Worm (Caenorhabditis elegans) whole organism, L2 larva: ENCODE measurements around the gene gsp-2.

Experiments
- C34F6.9 ChIP-seq: fragments of 150-350 bp; optimal IDR thresholded peaks from 2 replicates; lab custom pipeline; 2014; ENCODE audit warnings: missing biosample characterization, missing genetic modification characterization
- F13H6.1 ChIP-seq: sonication (generic microtip); optimal IDR thresholded peaks from 2 replicates; lab custom pipeline; 2016; ENCODE audit warnings: missing genetic modification characterization, missing compliant biosample characterization
- R02D3.7 ChIP-seq: fragments of 150-350 bp; optimal IDR thresholded peaks from 2 replicates; lab custom pipeline; 2014; ENCODE audit warnings: missing biosample characterization, missing genetic modification characterization
- Y55F3AM.14 ChIP-seq: fragments of 200-800 bp; sonication (Bioruptor generic); optimal IDR thresholded peaks from 2 replicates; lab custom pipeline; 2018; ENCODE audit warnings: mild to moderate bottlenecking, missing genetic modification characterization, missing compliant biosample characterization
- alr-1 ChIP-seq: fragments of 150-350 bp; optimal IDR thresholded peaks from 2 replicates; lab custom pipeline; 2014; ENCODE audit warnings: missing biosample characterization, missing genetic modification characterization
- aly-2 ChIP-seq: fragments of 150-350 bp; optimal IDR thresholded peaks from 2 replicates; lab custom pipeline; 2014; ENCODE audit warnings: missing biosample characterization, missing genetic modification characterization
- ama-1 ChIP-seq: fragments of 150-350 bp; optimal IDR thresholded peaks from 2 replicates; lab custom pipeline; 2018; ENCODE audit warnings: inconsistent platforms
- blmp-1 ChIP-seq: sonication (generic microtip); optimal IDR thresholded peaks from 2 replicates; lab custom pipeline; 2017; ENCODE audit warnings: missing genetic modification characterization, mild to moderate bottlenecking, missing compliant biosample characterization, antibody characterized with exemption, moderate library complexity; ENCODE audit not compliant: insufficient read depth
- ceh-16 ChIP-seq: fragments of 150-350 bp; optimal IDR thresholded peaks from 2 replicates; lab custom pipeline; 2014; ENCODE audit warnings: missing biosample characterization, missing genetic modification characterization
- ceh-82 ChIP-seq: fragments of 150-350 bp; optimal IDR thresholded peaks from 2 replicates; lab custom pipeline; 2014; ENCODE audit warnings: missing biosample characterization, missing genetic modification characterization
- crh-2 ChIP-seq: sonication (generic microtip); optimal IDR thresholded peaks from 2 replicates; lab custom pipeline; 2017; ENCODE audit warnings: missing biosample characterization, missing genetic modification characterization
- egl-27 ChIP-seq: sonication (generic microtip); optimal IDR thresholded peaks from 3 replicates; lab custom pipeline; 2017; ENCODE audit warnings: missing biosample characterization, missing genetic modification reagents, missing genetic modification characterization
- elt-1 ChIP-seq: fragments of 150-350 bp; optimal IDR thresholded peaks from 2 replicates; lab custom pipeline; 2014; ENCODE audit warnings: missing biosample characterization, missing genetic modification characterization
- fos-1 ChIP-seq: fragments of 150-350 bp; optimal IDR thresholded peaks from 2 replicates; lab custom pipeline; 2014; ENCODE audit warnings: missing biosample characterization, missing genetic modification characterization
- gmeb-1 ChIP-seq: fragments of 150-350 bp; optimal IDR thresholded peaks from 2 replicates; lab custom pipeline; 2014; ENCODE audit warnings: missing biosample characterization, missing genetic modification characterization
- lin-11 ChIP-seq: fragments of 150-350 bp; sonication (generic microtip); optimal IDR thresholded peaks from 2 replicates; lab custom pipeline; 2014; ENCODE audit warnings: missing biosample characterization, missing genetic modification characterization, inconsistent platforms, mixed read lengths
- lin-13 ChIP-seq: fragments of 150-350 bp; optimal IDR thresholded peaks from 2 replicates; lab custom pipeline; 2014; ENCODE audit warnings: missing biosample characterization, missing genetic modification reagents, missing genetic modification characterization
- lin-39 ChIP-seq: fragments of 150-350 bp; optimal IDR thresholded peaks from 2 replicates; lab custom pipeline; 2014; ENCODE audit warnings: missing biosample characterization, missing genetic modification reagents, missing genetic modification characterization
- lsy-2 ChIP-seq, 2 experiments: fragments of 150-350 bp in 1 of 2; sonication (generic microtip) in 1 of 2; optimal IDR thresholded peaks; 2 replicates each; lab custom pipeline; 2014 to 2017; ENCODE audit warnings: missing biosample characterization in 2 of 2, missing genetic modification characterization in 2 of 2
- mab-5 ChIP-seq: fragments of 150-350 bp; optimal IDR thresholded peaks from 2 replicates; lab custom pipeline; 2014; ENCODE audit warnings: missing biosample characterization, missing genetic modification characterization
- mdl-1 ChIP-seq, 2 experiments: fragments of 150-350 bp in 1 of 2; sonication (generic microtip) in 1 of 2; optimal IDR thresholded peaks; 2 replicates each; lab custom pipeline; 2017; ENCODE audit warnings: missing biosample characterization in 2 of 2, missing genetic modification characterization in 2 of 2
- nhr-10 ChIP-seq: sonication (generic microtip); optimal IDR thresholded peaks from 2 replicates; lab custom pipeline; 2017; ENCODE audit warnings: missing biosample characterization, missing genetic modification characterization
- nhr-12 ChIP-seq: fragments of 150-350 bp; optimal IDR thresholded peaks from 2 replicates; lab custom pipeline; 2014; ENCODE audit warnings: missing biosample characterization, missing genetic modification characterization
- nhr-129 ChIP-seq: fragments of 150-350 bp; optimal IDR thresholded peaks from 2 replicates; lab custom pipeline; 2014; ENCODE audit warnings: missing biosample characterization, missing genetic modification characterization
- nhr-21 ChIP-seq: fragments of 150-350 bp; optimal IDR thresholded peaks from 2 replicates; lab custom pipeline; 2014; ENCODE audit warnings: missing biosample characterization, missing genetic modification characterization
- nhr-237 ChIP-seq: fragments of 150-350 bp; optimal IDR thresholded peaks from 2 replicates; lab custom pipeline; 2014; ENCODE audit warnings: missing biosample characterization, missing genetic modification characterization
- nhr-25 ChIP-seq: fragments of 150-350 bp; sonication (generic microtip); optimal IDR thresholded peaks from 3 replicates; lab custom pipeline; 2014; ENCODE audit warnings: missing biosample characterization, missing genetic modification characterization
- nhr-6 ChIP-seq: fragments of 150-350 bp; optimal IDR thresholded peaks from 2 replicates; lab custom pipeline; 2014; ENCODE audit warnings: missing biosample characterization, missing genetic modification characterization
- nhr-77 ChIP-seq: fragments of 150-350 bp; optimal IDR thresholded peaks from 2 replicates; lab custom pipeline; 2014; ENCODE audit warnings: missing biosample characterization, missing genetic modification characterization
- peb-1 ChIP-seq: fragments of 150-350 bp; optimal IDR thresholded peaks from 2 replicates; lab custom pipeline; 2014; ENCODE audit warnings: missing biosample characterization, missing genetic modification characterization
- sem-4 ChIP-seq: fragments of 150-350 bp; optimal IDR thresholded peaks from 2 replicates; lab custom pipeline; 2014; ENCODE audit warnings: missing biosample characterization, missing genetic modification reagents, missing genetic modification characterization
- sma-3 ChIP-seq: sonication (generic microtip); optimal IDR thresholded peaks from 2 replicates; lab custom pipeline; 2016; ENCODE audit warnings: missing genetic modification reagents, missing genetic modification characterization, missing compliant biosample characterization
- snpc-4 ChIP-seq: fragments of 150-350 bp; optimal IDR thresholded peaks from 2 replicates; lab custom pipeline; 2014; ENCODE audit warnings: missing biosample characterization, missing genetic modification characterization
- unc-39 ChIP-seq: fragments of 150-350 bp; optimal IDR thresholded peaks from 2 replicates; lab custom pipeline; 2014; ENCODE audit warnings: missing biosample characterization, missing genetic modification characterization
- unc-55 ChIP-seq: fragments of 150-350 bp; sonication (generic microtip); optimal IDR thresholded peaks from 3 replicates; lab custom pipeline; 2014; ENCODE audit warnings: missing biosample characterization, missing genetic modification reagents, missing genetic modification characterization
- ztf-1 ChIP-seq: fragments of 200-800 bp; sonication (Bioruptor generic); conservative IDR thresholded peaks from 2 replicates; pipeline ENCODE4 v1.3.6; 2022; ENCODE audit warnings: missing genetic modification characterization, missing compliant biosample characterization
- ztf-11 ChIP-seq: sonication (generic microtip); optimal IDR thresholded peaks from 2 replicates; lab custom pipeline; 2017; ENCODE audit warnings: missing biosample characterization, missing genetic modification characterization
- ztf-4 ChIP-seq: fragments of 150-350 bp; optimal IDR thresholded peaks from 2 replicates; lab custom pipeline; 2014; ENCODE audit warnings: missing biosample characterization, missing genetic modification characterization

Gene gsp-2

ce11 chrIII:7338009-7338408 is 1.6 kb downstream of the gsp-2 start:
- TF ChIP-seq crh-2 (tag; lab: Kevin White, UChicago), result no peak

- TF ChIP-seq sma-3 (GFP tag; lab: Kevin White, UChicago) (no peak), nhr-10 (tag; lab: Kevin White, UChicago) (no peak), nhr-237 (no peak), crh-2 (tag; lab: Kevin White, UChicago) (no peak), sem-4 (tag; lab: Kevin White, UChicago) (no peak), fos-1 (tag; lab: Kevin White, UChicago) (no peak), nhr-25 (no peak), peb-1 (tag; lab: Kevin White, UChicago) (no peak), lin-39 (tag; lab: Kevin White, UChicago) (no peak), C34F6.9 (tag; lab: Kevin White, UChicago) (peak; percentile 15), nhr-77 (no peak), ama-1 (peak; percentile 1), nhr-129 (tag; lab: Kevin White, UChicago) (no peak), mab-5 (tag; lab: Kevin White, UChicago) (no peak), snpc-4 (tag; lab: Kevin White, UChicago) (no peak), egl-27 (tag; lab: Kevin White, UChicago) (peak; percentile 6), nhr-21 (tag; lab: Kevin White, UChicago) (no peak), lsy-2 (tag; optimal IDR thresholded peaks at IDR 0.05; lab: Kevin White, UChicago) (peak in 1 of 2 experiments; percentile 48), unc-55 (GFP tag; lab: Kevin White, UChicago) (no peak), Y55F3AM.14 (no peak), ztf-4 (tag; lab: Kevin White, UChicago) (no peak), ceh-82 (tag; lab: Kevin White, UChicago) (no peak), aly-2 (no peak), alr-1 (tag; lab: Kevin White, UChicago) (no peak), ceh-16 (no peak), R02D3.7 (tag; lab: Kevin White, UChicago) (no peak), ztf-11 (no peak)
These were observed 2.3 kb downstream of the gsp-2 start, which contains the start of gene kap-1 for ce11 chrIII:7338693-7339092. Gene kap-1 (plus strand): TSS chrIII:7338835.

DNA sequence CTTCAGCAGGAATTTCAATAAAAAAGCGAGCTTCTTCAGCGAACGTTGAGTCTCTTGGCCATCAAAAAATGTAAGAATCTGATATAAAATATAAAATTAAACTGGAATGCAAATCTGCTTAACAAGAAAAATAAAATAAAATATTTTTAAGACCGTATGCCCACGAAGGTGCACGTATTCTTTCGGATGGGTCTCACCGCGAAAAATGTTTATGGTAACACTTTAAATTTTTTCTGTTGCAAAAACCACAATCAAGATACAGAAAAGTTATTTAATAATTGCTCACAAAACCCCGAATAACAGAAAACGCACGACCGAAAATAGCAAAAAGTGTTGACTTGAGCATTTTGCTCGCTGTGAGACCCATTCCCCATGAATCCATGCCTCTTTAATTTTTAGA is 2.8 kb downstream of the gsp-2 start:
- TF ChIP-seq nhr-129 (tag; lab: Kevin White, UChicago) (no peak), lin-11 (no peak), F13H6.1 (tag; lab: Kevin White, UChicago) (no peak), nhr-6 (tag; lab: Kevin White, UChicago) (no peak), blmp-1 (no peak), ztf-1 (GFP tag; lab: Robert Waterston, UW) (no peak), ztf-4 (tag; lab: Kevin White, UChicago) (no peak), C34F6.9 (tag; lab: Kevin White, UChicago) (no peak), egl-27 (tag; lab: Kevin White, UChicago) (no peak), mab-5 (tag; lab: Kevin White, UChicago) (no peak), Y55F3AM.14 (no peak), alr-1 (tag; lab: Kevin White, UChicago) (no peak), sem-4 (tag; lab: Kevin White, UChicago) (no peak), R02D3.7 (tag; lab: Kevin White, UChicago) (no peak)

DNA sequence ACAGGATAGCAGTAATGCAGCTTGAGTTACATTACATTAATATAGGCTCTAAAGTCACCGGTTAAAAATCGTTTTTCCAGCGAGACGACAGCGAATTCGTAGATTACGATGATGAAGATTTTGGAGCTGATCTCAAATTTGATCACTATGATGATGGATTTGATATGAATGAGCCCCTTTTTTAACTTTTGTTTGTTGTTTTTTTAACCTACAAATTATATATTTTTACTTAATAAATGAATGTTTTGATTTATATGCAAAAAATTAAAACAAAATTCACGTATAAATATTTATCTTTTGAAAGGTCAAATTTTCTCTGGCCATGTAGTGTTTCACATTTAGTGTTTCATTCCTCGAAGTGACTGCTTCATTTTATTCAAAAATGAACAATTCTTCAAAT is 7.0 kb downstream of the gsp-2 start, which contains the start of gene F08F8.6:
TSS of gene F08F8.6 (plus strand) at position 301 of the 400 bp plus-strand sequence.
- no peak for TF ChIP-seq nhr-25
- TF ChIP-seq lin-11, result no peak
- TF ChIP-seq gmeb-1, result no peak
- no peak for TF ChIP-seq nhr-10 (tag; lab: Kevin White, UChicago)
- no peak for TF ChIP-seq F13H6.1 (tag; lab: Kevin White, UChicago)
- no peak for TF ChIP-seq R02D3.7 (tag; lab: Kevin White, UChicago)
- no peak for TF ChIP-seq sem-4 (tag; lab: Kevin White, UChicago)
- TF ChIP-seq lin-13 (GFP tag; lab: Kevin White, UChicago), result no peak
- no peak for TF ChIP-seq mdl-1 (tag; optimal IDR thresholded peaks at IDR 0.05; lab: Kevin White, UChicago)

DNA sequence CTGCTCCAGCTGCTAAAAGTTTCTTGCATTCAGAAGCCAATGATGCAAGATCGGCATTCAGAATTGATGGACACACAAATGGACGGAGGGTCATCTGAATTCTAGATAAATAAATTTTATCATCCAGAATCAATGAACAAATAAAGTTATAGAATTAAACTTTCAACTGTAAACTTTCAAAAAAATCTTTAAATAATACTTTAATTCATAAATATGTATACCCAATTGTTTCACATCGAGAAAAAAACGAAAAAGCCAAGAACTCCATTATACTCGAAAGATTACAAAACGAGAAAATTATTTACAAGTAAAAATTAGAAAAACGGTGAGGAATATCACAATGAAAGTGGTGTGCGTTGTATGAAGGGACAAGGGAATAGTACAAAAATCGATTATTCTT is 10.7 kb downstream of the gsp-2 start, which contains the start of gene F08F8.7:
TSS of gene F08F8.7 (minus strand) at position 101 of the 400 bp plus-strand sequence.
- TF ChIP-seq nhr-12 (tag; lab: Kevin White, UChicago) (no peak), unc-39 (no peak), ztf-4 (tag; lab: Kevin White, UChicago) (no peak), crh-2 (tag; lab: Kevin White, UChicago) (no peak), snpc-4 (tag; lab: Kevin White, UChicago) (no peak), elt-1 (no peak), ama-1 (no peak)
